Worm (Caenorhabditis elegans) whole organism, L2 larva: ENCODE measurements around the gene C28H8.8.

Experiments
- C34F6.9 ChIP-seq: fragments of 150-350 bp; optimal IDR thresholded peaks from 2 replicates; lab custom pipeline; 2014; ENCODE audit warnings: missing biosample characterization, missing genetic modification characterization
- F13H6.1 ChIP-seq: sonication (generic microtip); optimal IDR thresholded peaks from 2 replicates; lab custom pipeline; 2016; ENCODE audit warnings: missing genetic modification characterization, missing compliant biosample characterization
- R02D3.7 ChIP-seq: fragments of 150-350 bp; optimal IDR thresholded peaks from 2 replicates; lab custom pipeline; 2014; ENCODE audit warnings: missing biosample characterization, missing genetic modification characterization
- Y55F3AM.14 ChIP-seq: fragments of 200-800 bp; sonication (Bioruptor generic); optimal IDR thresholded peaks from 2 replicates; lab custom pipeline; 2018; ENCODE audit warnings: mild to moderate bottlenecking, missing genetic modification characterization, missing compliant biosample characterization
- alr-1 ChIP-seq: fragments of 150-350 bp; optimal IDR thresholded peaks from 2 replicates; lab custom pipeline; 2014; ENCODE audit warnings: missing biosample characterization, missing genetic modification characterization
- aly-2 ChIP-seq: fragments of 150-350 bp; optimal IDR thresholded peaks from 2 replicates; lab custom pipeline; 2014; ENCODE audit warnings: missing biosample characterization, missing genetic modification characterization
- blmp-1 ChIP-seq: sonication (generic microtip); optimal IDR thresholded peaks from 2 replicates; lab custom pipeline; 2017; ENCODE audit warnings: missing genetic modification characterization, mild to moderate bottlenecking, missing compliant biosample characterization, antibody characterized with exemption, moderate library complexity; ENCODE audit not compliant: insufficient read depth
- ceh-16 ChIP-seq: fragments of 150-350 bp; optimal IDR thresholded peaks from 2 replicates; lab custom pipeline; 2014; ENCODE audit warnings: missing biosample characterization, missing genetic modification characterization
- ceh-82 ChIP-seq: fragments of 150-350 bp; optimal IDR thresholded peaks from 2 replicates; lab custom pipeline; 2014; ENCODE audit warnings: missing biosample characterization, missing genetic modification characterization
- crh-2 ChIP-seq: sonication (generic microtip); optimal IDR thresholded peaks from 2 replicates; lab custom pipeline; 2017; ENCODE audit warnings: missing biosample characterization, missing genetic modification characterization
- dmd-4 ChIP-seq: sonication (generic microtip); optimal IDR thresholded peaks from 2 replicates; lab custom pipeline; 2017; ENCODE audit warnings: missing biosample characterization, missing genetic modification characterization
- egl-27 ChIP-seq: sonication (generic microtip); optimal IDR thresholded peaks from 3 replicates; lab custom pipeline; 2017; ENCODE audit warnings: missing biosample characterization, missing genetic modification reagents, missing genetic modification characterization
- elt-1 ChIP-seq: fragments of 150-350 bp; optimal IDR thresholded peaks from 2 replicates; lab custom pipeline; 2014; ENCODE audit warnings: missing biosample characterization, missing genetic modification characterization
- fos-1 ChIP-seq: fragments of 150-350 bp; optimal IDR thresholded peaks from 2 replicates; lab custom pipeline; 2014; ENCODE audit warnings: missing biosample characterization, missing genetic modification characterization
- gmeb-1 ChIP-seq: fragments of 150-350 bp; optimal IDR thresholded peaks from 2 replicates; lab custom pipeline; 2014; ENCODE audit warnings: missing biosample characterization, missing genetic modification characterization
- lin-11 ChIP-seq: fragments of 150-350 bp; sonication (generic microtip); optimal IDR thresholded peaks from 2 replicates; lab custom pipeline; 2014; ENCODE audit warnings: missing biosample characterization, missing genetic modification characterization, inconsistent platforms, mixed read lengths
- lin-13 ChIP-seq: fragments of 150-350 bp; optimal IDR thresholded peaks from 2 replicates; lab custom pipeline; 2014; ENCODE audit warnings: missing biosample characterization, missing genetic modification reagents, missing genetic modification characterization
- lsy-2 ChIP-seq, 2 experiments: fragments of 150-350 bp in 1 of 2; sonication (generic microtip) in 1 of 2; optimal IDR thresholded peaks; 2 replicates each; lab custom pipeline; 2014 to 2017; ENCODE audit warnings: missing biosample characterization in 2 of 2, missing genetic modification characterization in 2 of 2
- mbf-1 ChIP-seq: sonication (generic microtip); optimal IDR thresholded peaks from 2 replicates; lab custom pipeline; 2017; ENCODE audit warnings: missing biosample characterization, missing genetic modification characterization
- mdl-1 ChIP-seq, 2 experiments: fragments of 150-350 bp in 1 of 2; sonication (generic microtip) in 1 of 2; optimal IDR thresholded peaks; 2 replicates each; lab custom pipeline; 2017; ENCODE audit warnings: missing biosample characterization in 2 of 2, missing genetic modification characterization in 2 of 2
- nhr-11 ChIP-seq: fragments of 150-350 bp; optimal IDR thresholded peaks from 2 replicates; lab custom pipeline; 2014; ENCODE audit warnings: missing biosample characterization, missing genetic modification characterization
- nhr-12 ChIP-seq: fragments of 150-350 bp; optimal IDR thresholded peaks from 2 replicates; lab custom pipeline; 2014; ENCODE audit warnings: missing biosample characterization, missing genetic modification characterization
- nhr-23 ChIP-seq: fragments of 150-350 bp; optimal IDR thresholded peaks from 2 replicates; lab custom pipeline; 2014; ENCODE audit warnings: missing biosample characterization, missing genetic modification reagents, missing genetic modification characterization
- nhr-237 ChIP-seq: fragments of 150-350 bp; optimal IDR thresholded peaks from 2 replicates; lab custom pipeline; 2014; ENCODE audit warnings: missing biosample characterization, missing genetic modification characterization
- nhr-25 ChIP-seq: fragments of 150-350 bp; sonication (generic microtip); optimal IDR thresholded peaks from 3 replicates; lab custom pipeline; 2014; ENCODE audit warnings: missing biosample characterization, missing genetic modification characterization
- nhr-6 ChIP-seq: fragments of 150-350 bp; optimal IDR thresholded peaks from 2 replicates; lab custom pipeline; 2014; ENCODE audit warnings: missing biosample characterization, missing genetic modification characterization
- nhr-77 ChIP-seq: fragments of 150-350 bp; optimal IDR thresholded peaks from 2 replicates; lab custom pipeline; 2014; ENCODE audit warnings: missing biosample characterization, missing genetic modification characterization
- sem-4 ChIP-seq: fragments of 150-350 bp; optimal IDR thresholded peaks from 2 replicates; lab custom pipeline; 2014; ENCODE audit warnings: missing biosample characterization, missing genetic modification reagents, missing genetic modification characterization
- skn-1 ChIP-seq: sonication (generic microtip); optimal IDR thresholded peaks from 2 replicates; lab custom pipeline; 2017; ENCODE audit warnings: missing biosample characterization, missing genetic modification characterization
- sma-3 ChIP-seq: sonication (generic microtip); optimal IDR thresholded peaks from 2 replicates; lab custom pipeline; 2016; ENCODE audit warnings: missing genetic modification reagents, missing genetic modification characterization, missing compliant biosample characterization
- sma-9 ChIP-seq, 2 experiments: fragments of 150-350 bp in 1 of 2; sonication (generic microtip) in 1 of 2; optimal IDR thresholded peaks; 2 replicates each; lab custom pipeline; 2014 to 2016; ENCODE audit warnings: missing genetic modification characterization in 2 of 2, mild to moderate bottlenecking in 1 of 2, missing biosample characterization in 1 of 2, missing compliant biosample characterization in 1 of 2, missing genetic modification reagents in 1 of 2, moderate library complexity in 1 of 2
- snpc-4 ChIP-seq: fragments of 150-350 bp; optimal IDR thresholded peaks from 2 replicates; lab custom pipeline; 2014; ENCODE audit warnings: missing biosample characterization, missing genetic modification characterization
- unc-39 ChIP-seq: fragments of 150-350 bp; optimal IDR thresholded peaks from 2 replicates; lab custom pipeline; 2014; ENCODE audit warnings: missing biosample characterization, missing genetic modification characterization
- unc-55 ChIP-seq: fragments of 150-350 bp; sonication (generic microtip); optimal IDR thresholded peaks from 3 replicates; lab custom pipeline; 2014; ENCODE audit warnings: missing biosample characterization, missing genetic modification reagents, missing genetic modification characterization
- unc-62 ChIP-seq: fragments of 150-350 bp; optimal IDR thresholded peaks from 2 replicates; lab custom pipeline; 2014; ENCODE audit warnings: missing biosample characterization, missing genetic modification reagents, missing genetic modification characterization
- zag-1 ChIP-seq: fragments of 150-350 bp; optimal IDR thresholded peaks from 2 replicates; lab custom pipeline; 2014; ENCODE audit warnings: missing biosample characterization, missing genetic modification characterization
- ztf-1 ChIP-seq: fragments of 200-800 bp; sonication (Bioruptor generic); conservative IDR thresholded peaks from 2 replicates; pipeline ENCODE4 v1.3.6; 2022; ENCODE audit warnings: missing genetic modification characterization, missing compliant biosample characterization
- ztf-11 ChIP-seq: sonication (generic microtip); optimal IDR thresholded peaks from 2 replicates; lab custom pipeline; 2017; ENCODE audit warnings: missing biosample characterization, missing genetic modification characterization
- ztf-4 ChIP-seq: fragments of 150-350 bp; optimal IDR thresholded peaks from 2 replicates; lab custom pipeline; 2014; ENCODE audit warnings: missing biosample characterization, missing genetic modification characterization

Gene C28H8.8

ce11 chrIII:5883517-5883916 lies 5.1 kb downstream of the C28H8.8 start:
- TF ChIP-seq snpc-4, result no peak
- no peak for TF ChIP-seq lsy-2 (tag; optimal IDR thresholded peaks at IDR 0.05; lab: Kevin White, UChicago)
- TF ChIP-seq ztf-4 (tag; lab: Kevin White, UChicago), result no peak
- TF ChIP-seq aly-2 (tag; lab: Kevin White, UChicago), result no peak
- TF ChIP-seq unc-55 (GFP tag; lab: Kevin White, UChicago), result no peak
- no peak for TF ChIP-seq R02D3.7 (tag; lab: Kevin White, UChicago)
- no peak for TF ChIP-seq gmeb-1
- TF ChIP-seq egl-27 (tag; lab: Kevin White, UChicago), result no peak
- no peak for TF ChIP-seq unc-39
- no peak for TF ChIP-seq lin-11
- no peak for TF ChIP-seq ceh-82 (tag; lab: Kevin White, UChicago)
- TF ChIP-seq unc-62 (GFP tag; lab: Kevin White, UChicago), result no peak
- no peak for TF ChIP-seq skn-1 (tag; lab: Kevin White, UChicago)
- no peak for TF ChIP-seq dmd-4 (tag; lab: Kevin White, UChicago)
- TF ChIP-seq ceh-16, result no peak
- TF ChIP-seq nhr-237 (tag; lab: Kevin White, UChicago), result no peak
- no peak for TF ChIP-seq ztf-1
- TF ChIP-seq nhr-12, result no peak
- no peak for TF ChIP-seq blmp-1 (tag; lab: Kevin White, UChicago)
- no peak for TF ChIP-seq alr-1 (tag; lab: Kevin White, UChicago)

- TF ChIP-seq gmeb-1, result no peak
These were observed 5.8 kb downstream of the C28H8.8 start, which contains the start of gene F01F1.14 for ce11 chrIII:5882823-5883222. F01F1.14 (minus strand) TSS chrIII:5882923.

ce11 chrIII:5882284-5882683 lies 6.3 kb downstream of the C28H8.8 start:
- no peak for TF ChIP-seq unc-39
- TF ChIP-seq dmd-4 (tag; lab: Kevin White, UChicago), result no peak
- TF ChIP-seq ceh-82 (tag; lab: Kevin White, UChicago), result no peak
- TF ChIP-seq ztf-11, result no peak
- no peak for TF ChIP-seq unc-55 (GFP tag; lab: Kevin White, UChicago)
- no peak for TF ChIP-seq lin-11
- TF ChIP-seq nhr-6, result no peak
- no peak for TF ChIP-seq sma-3
- TF ChIP-seq gmeb-1, result no peak
- TF ChIP-seq sem-4 (tag; lab: Kevin White, UChicago), result no peak
- no peak for TF ChIP-seq Y55F3AM.14 (GFP tag; lab: Kevin White, UChicago)
- TF ChIP-seq egl-27 (tag; lab: Kevin White, UChicago), result no peak
- no peak for TF ChIP-seq nhr-25
- TF ChIP-seq nhr-77 (tag; lab: Kevin White, UChicago), result no peak
- TF ChIP-seq alr-1 (tag; lab: Kevin White, UChicago), result no peak
- TF ChIP-seq F13H6.1 (tag; lab: Kevin White, UChicago), result no peak
- no peak for TF ChIP-seq nhr-23 (tag; lab: Kevin White, UChicago)

- TF ChIP-seq mbf-1 (tag; lab: Kevin White, UChicago) (no peak), lsy-2 (tag; optimal IDR thresholded peaks at IDR 0.05; lab: Kevin White, UChicago) (peak; percentile 9 to 57), nhr-25 (peak; percentile 17), lin-13 (peak; percentile 41), crh-2 (peak; percentile 52), snpc-4 (no peak), mdl-1 (tag; optimal IDR thresholded peaks at IDR 0.05; lab: Kevin White, UChicago) (no peak), alr-1 (tag; lab: Kevin White, UChicago) (no peak), C34F6.9 (tag; lab: Kevin White, UChicago) (peak; percentile 56), nhr-6 (no peak), gmeb-1 (peak; percentile 1), unc-55 (GFP tag; lab: Kevin White, UChicago) (peak; percentile 55), nhr-11 (no peak)
These were observed 9.1 kb downstream of the C28H8.8 start, which contains the start of gene hpo-10 for ce11 chrIII:5879291-5879968. hpo-10 (plus strand) TSS chrIII:5879489.

- TF ChIP-seq blmp-1 (tag; lab: Kevin White, UChicago), result peak; percentile 52
- no peak for TF ChIP-seq zag-1 (tag; lab: Kevin White, UChicago)
- no peak for TF ChIP-seq unc-39
- TF ChIP-seq sem-4 (tag; lab: Kevin White, UChicago), result no peak
- no peak for TF ChIP-seq sma-9 (GFP tag; optimal IDR thresholded peaks at IDR 0.05; lab: Kevin White, UChicago)
- TF ChIP-seq sma-9 (tag; optimal IDR thresholded peaks at IDR 0.05; lab: Kevin White, UChicago), result no peak
- no peak for TF ChIP-seq lin-11
- TF ChIP-seq unc-55 (GFP tag; lab: Kevin White, UChicago), result peak; percentile 15
- no peak for TF ChIP-seq fos-1 (tag; lab: Kevin White, UChicago)
- TF ChIP-seq ztf-11, result no peak
- TF ChIP-seq lsy-2 (tag; optimal IDR thresholded peaks at IDR 0.05; lab: Kevin White, UChicago), result peak in 1 of 2 experiments; percentile 76
- no peak for TF ChIP-seq elt-1 (tag; lab: Kevin White, UChicago)
- TF ChIP-seq C34F6.9 (tag; lab: Kevin White, UChicago), result peak; percentile 18
- TF ChIP-seq egl-27 (tag; lab: Kevin White, UChicago), result no peak
- no peak for TF ChIP-seq F13H6.1 (tag; lab: Kevin White, UChicago)
- TF ChIP-seq crh-2, result no peak
- TF ChIP-seq dmd-4 (tag; lab: Kevin White, UChicago), result no peak
- peak; percentile 8 for TF ChIP-seq nhr-25
These were observed 10.4 kb downstream of the C28H8.8 start, which contains the start of the genes mig-21 and F01F1.2 for ce11 chrIII:5878215-5878614. mig-21 (minus strand) TSS chrIII:5878380. F01F1.2 (plus strand) TSS chrIII:5878554.
